Fruit fly (Drosophila melanogaster) whole organism, embryonic: ENCODE measurements around the gene CG2614.

Source experiments
- Ada2b ChIP-seq: fragments of 200-800 bp; sonication (Bioruptor generic); IDR thresholded peaks from 2 replicates; pipeline ENCODE4 v1.3.6; 2022; ENCODE audit warnings: missing biosample characterization, missing genetic modification characterization
- CG10274 ChIP-seq: fragments of 200-800 bp; sonication (Bioruptor generic); optimal IDR thresholded peaks from 3 replicates; lab custom pipeline; 2017; ENCODE audit warnings: missing biosample characterization, mild to moderate bottlenecking, missing genetic modification characterization
- CG10565 ChIP-seq: fragments of 200-800 bp; sonication (Bioruptor generic); optimal IDR thresholded peaks from 3 replicates; lab custom pipeline; 2016; ENCODE audit warnings: missing biosample characterization, mild to moderate bottlenecking, missing genetic modification characterization
- CG10654 ChIP-seq: fragments of 200-800 bp; sonication (Bioruptor generic); optimal IDR thresholded peaks from 2 replicates; lab custom pipeline; 2016; ENCODE audit warnings: missing biosample characterization, missing genetic modification characterization
- CG11695 ChIP-seq: fragments of 200-800 bp; sonication (Bioruptor generic); IDR thresholded peaks from 3 replicates; pipeline ENCODE4 v1.3.6; 2022; ENCODE audit warnings: missing biosample characterization, missing genetic modification characterization
- CG13123 ChIP-seq: fragments of 200-800 bp; sonication (Bioruptor generic); optimal IDR thresholded peaks from 2 replicates; lab custom pipeline; 2016; ENCODE audit warnings: missing biosample characterization, missing genetic modification characterization
- CG13624 ChIP-seq: fragments of 200-800 bp; sonication (Bioruptor generic); optimal IDR thresholded peaks from 2 replicates; lab custom pipeline; 2016; ENCODE audit warnings: missing biosample characterization, missing genetic modification characterization
- CG17385 ChIP-seq: fragments of 200-800 bp; sonication (Bioruptor generic); optimal IDR thresholded peaks from 3 replicates; lab custom pipeline; 2018; ENCODE audit warnings: missing biosample characterization, mild to moderate bottlenecking, missing genetic modification characterization
- CG30020 ChIP-seq: fragments of 200-800 bp; optimal IDR thresholded peaks from 2 replicates; lab custom pipeline; 2019; ENCODE audit warnings: missing biosample characterization, mild to moderate bottlenecking, missing genetic modification characterization, moderate library complexity
- CG31365 ChIP-seq: fragments of 200-800 bp; sonication (Bioruptor generic); optimal IDR thresholded peaks from 2 replicates; lab custom pipeline; 2018; ENCODE audit warnings: missing biosample characterization, mild to moderate bottlenecking, missing genetic modification characterization
- CG31388 ChIP-seq: fragments of 200-800 bp; sonication (Bioruptor generic); optimal IDR thresholded peaks from 2 replicates; lab custom pipeline; 2016; ENCODE audit warnings: missing biosample characterization, missing genetic modification characterization
- CG3163 ChIP-seq: fragments of 200-800 bp; sonication (Bioruptor generic); optimal IDR thresholded peaks from 3 replicates; lab custom pipeline; 2016; ENCODE audit warnings: missing biosample characterization, missing genetic modification characterization
- CG32767 ChIP-seq: fragments of 200-800 bp; sonication (Bioruptor generic); IDR thresholded peaks from 2 replicates; pipeline ENCODE4 v1.3.6; 2022; ENCODE audit warnings: missing biosample characterization, missing genetic modification characterization
- CG34422 ChIP-seq: fragments of 200-800 bp; sonication (Bioruptor generic); IDR thresholded peaks from 3 replicates; pipeline ENCODE4 v1.3.6; 2022; ENCODE audit warnings: missing biosample characterization, missing genetic modification characterization
- CG8290 ChIP-seq, 3 experiments: fragments of 200-800 bp; sonication (Bioruptor generic); optimal IDR thresholded peaks; 2 replicates each; lab custom pipeline; 2016 to 2019; ENCODE audit warnings: missing biosample characterization in 3 of 3, missing genetic modification characterization in 3 of 3, mild to moderate bottlenecking in 2 of 3, moderate library complexity in 1 of 3
- CG9609 ChIP-seq: fragments of 200-800 bp; sonication (Bioruptor generic); optimal IDR thresholded peaks from 3 replicates; lab custom pipeline; 2016; ENCODE audit warnings: missing biosample characterization, missing genetic modification characterization
- CHES-1-like ChIP-seq: fragments of 200-800 bp; sonication (Bioruptor generic); optimal IDR thresholded peaks from 2 replicates; lab custom pipeline; 2016; ENCODE audit warnings: missing biosample characterization, missing genetic modification characterization
- D19B ChIP-seq: fragments of 200-800 bp; sonication (Bioruptor generic); optimal IDR thresholded peaks from 2 replicates; lab custom pipeline; 2017; ENCODE audit warnings: missing biosample characterization, mild to moderate bottlenecking, missing genetic modification characterization
- Dek ChIP-seq: fragments of 200-800 bp; sonication (Bioruptor generic); optimal IDR thresholded peaks from 3 replicates; lab custom pipeline; 2019; ENCODE audit warnings: missing biosample characterization, mild to moderate bottlenecking, missing genetic modification characterization, moderate library complexity
- Dip3 ChIP-seq: fragments of 200-800 bp; sonication (Bioruptor generic); optimal IDR thresholded peaks from 3 replicates; lab custom pipeline; 2016; ENCODE audit warnings: missing biosample characterization, missing genetic modification characterization
- Eip74EF ChIP-seq, 2 experiments: fragments of 200-800 bp in 1 of 2; fragments of >200 bp in 1 of 2; sonication (Bioruptor generic) in 1 of 2; optimal IDR thresholded peaks; 2 replicates each; lab custom pipeline; 2017 to 2019; ENCODE audit warnings: missing biosample characterization in 2 of 2, missing genetic modification characterization in 2 of 2, mild to moderate bottlenecking in 1 of 2, moderate library complexity in 1 of 2
- Fer1 ChIP-seq: fragments of 200-800 bp; sonication (Bioruptor generic); optimal IDR thresholded peaks from 2 replicates; lab custom pipeline; 2017; ENCODE audit warnings: missing biosample characterization, mild to moderate bottlenecking, missing genetic modification characterization
- HmgD ChIP-seq: fragments of 200-800 bp; sonication (Bioruptor generic); optimal IDR thresholded peaks from 3 replicates; lab custom pipeline; 2016; ENCODE audit warnings: missing biosample characterization, missing genetic modification characterization
- Hmx ChIP-seq: fragments of 200-800 bp; sonication (Bioruptor generic); optimal IDR thresholded peaks from 2 replicates; lab custom pipeline; 2016; ENCODE audit warnings: missing biosample characterization, missing genetic modification characterization
- Hr39 ChIP-seq: fragments of >200 bp; optimal IDR thresholded peaks from 2 replicates; lab custom pipeline; 2017
- Mrtf ChIP-seq: fragments of 200-800 bp; sonication (Bioruptor generic); IDR thresholded peaks from 3 replicates; pipeline ENCODE4 v1.3.6; 2022; ENCODE audit warnings: missing biosample characterization, missing genetic modification characterization
- Nf-YC ChIP-seq: fragments of 200-800 bp; optimal IDR thresholded peaks from 3 replicates; lab custom pipeline; 2019; ENCODE audit warnings: missing biosample characterization, mild to moderate bottlenecking, missing genetic modification characterization, moderate library complexity
- Pdp1 ChIP-seq, 2 experiments: fragments of 200-800 bp; sonication (Bioruptor generic); optimal IDR thresholded peaks; 3 replicates each; lab custom pipeline; 2016; ENCODE audit warnings: missing biosample characterization in 2 of 2, missing genetic modification characterization in 2 of 2, mild to moderate bottlenecking in 1 of 2, moderate library complexity in 1 of 2
- TFAM ChIP-seq: fragments of 200-800 bp; sonication (Bioruptor generic); optimal IDR thresholded peaks from 2 replicates; lab custom pipeline; 2017; ENCODE audit warnings: missing biosample characterization, missing genetic modification characterization, inconsistent platforms
- Xbp1 ChIP-seq: fragments of 200-800 bp; sonication (Bioruptor generic); optimal IDR thresholded peaks from 3 replicates; lab custom pipeline; 2016; ENCODE audit warnings: missing biosample characterization, mild to moderate bottlenecking, missing genetic modification characterization
- amos ChIP-seq: fragments of 200-800 bp; sonication (Bioruptor generic); IDR thresholded peaks from 2 replicates; pipeline ENCODE4 v1.3.6; 2022; ENCODE audit warnings: missing biosample characterization, missing genetic modification characterization; ENCODE audit not compliant: partially characterized antibody
- bigmax ChIP-seq: fragments of 200-800 bp; sonication (Bioruptor generic); optimal IDR thresholded peaks from 2 replicates; lab custom pipeline; 2018; ENCODE audit warnings: missing biosample characterization, mild to moderate bottlenecking, missing genetic modification characterization
- btn ChIP-seq: fragments of 200-800 bp; sonication (Bioruptor generic); optimal IDR thresholded peaks from 2 replicates; lab custom pipeline; 2016; ENCODE audit warnings: missing biosample characterization, missing genetic modification characterization
- cg ChIP-seq: fragments of 200-800 bp; sonication (Bioruptor generic); optimal IDR thresholded peaks from 3 replicates; lab custom pipeline; 2019; ENCODE audit warnings: missing biosample characterization, mild to moderate bottlenecking, missing genetic modification characterization, moderate library complexity
- chn ChIP-seq: fragments of 200-800 bp; sonication (Bioruptor generic); optimal IDR thresholded peaks from 2 replicates; lab custom pipeline; 2016; ENCODE audit warnings: missing biosample characterization, missing genetic modification characterization
- croc ChIP-seq: fragments of 200-800 bp; sonication (Bioruptor generic); conservative IDR thresholded peaks from 3 replicates; pipeline ENCODE4 v1.3.6; 2022; ENCODE audit warnings: missing biosample characterization, missing genetic modification characterization
- crol ChIP-seq: fragments of 200-800 bp; sonication (Bioruptor generic); IDR thresholded peaks from 2 replicates; pipeline ENCODE4 v1.3.6; 2022; ENCODE audit warnings: missing biosample characterization, missing genetic modification characterization
- dan ChIP-seq: fragments of 200-800 bp; sonication (Bioruptor generic); IDR thresholded peaks from 2 replicates; pipeline ENCODE4 v1.3.6; 2022; ENCODE audit warnings: missing biosample characterization, missing genetic modification characterization
- fd96Cb ChIP-seq: fragments of 200-800 bp; sonication (Bioruptor generic); optimal IDR thresholded peaks from 2 replicates; lab custom pipeline; 2018; ENCODE audit warnings: missing biosample characterization, mild to moderate bottlenecking, missing genetic modification characterization, moderate library complexity
- gce ChIP-seq: fragments of 200-800 bp; sonication (Bioruptor generic); IDR thresholded peaks from 3 replicates; pipeline ENCODE4 v1.3.6; 2022; ENCODE audit warnings: missing biosample characterization, missing genetic modification characterization
- kay ChIP-seq: fragments of 200-800 bp; sonication (Bioruptor generic); optimal IDR thresholded peaks from 2 replicates; lab custom pipeline; 2016; ENCODE audit warnings: missing biosample characterization, missing genetic modification characterization
- lilli ChIP-seq: fragments of 200-800 bp; sonication (Bioruptor generic); optimal IDR thresholded peaks from 3 replicates; lab custom pipeline; 2016; ENCODE audit warnings: missing biosample characterization, missing genetic modification characterization
- lola ChIP-seq, 3 experiments: fragments of >200 bp in 2 of 3; fragments of 200-800 bp in 1 of 3; sonication (Bioruptor generic) in 1 of 3; optimal IDR thresholded peaks; 2 replicates each; lab custom pipeline; 2017 to 2019; ENCODE audit warnings: missing biosample characterization in 3 of 3, missing genetic modification characterization in 3 of 3, mild to moderate bottlenecking in 1 of 3, moderate library complexity in 1 of 3
- mam ChIP-seq: fragments of 200-800 bp; sonication (Bioruptor generic); optimal IDR thresholded peaks from 3 replicates; lab custom pipeline; 2016; ENCODE audit warnings: missing biosample characterization, missing genetic modification characterization
- nom ChIP-seq: fragments of 200-800 bp; sonication (Bioruptor generic); optimal IDR thresholded peaks from 2 replicates; lab custom pipeline; 2017; ENCODE audit warnings: missing biosample characterization, missing genetic modification characterization, mild to moderate bottlenecking, moderate library complexity, missing genetic modification reagents
- peb ChIP-seq: fragments of 200-800 bp; sonication (Bioruptor generic); IDR thresholded peaks from 2 replicates; pipeline ENCODE4 v1.3.6; 2022; ENCODE audit warnings: missing biosample characterization, missing genetic modification characterization
- pum ChIP-seq: fragments of 200-800 bp; sonication (Bioruptor generic); optimal IDR thresholded peaks from 2 replicates; lab custom pipeline; 2016; ENCODE audit warnings: missing biosample characterization, missing genetic modification characterization
- sens-2 ChIP-seq: fragments of 200-800 bp; sonication (Bioruptor generic); IDR thresholded peaks from 2 replicates; pipeline ENCODE4 v1.3.6; 2022; ENCODE audit warnings: missing biosample characterization, missing genetic modification characterization
- twi ChIP-seq: fragments of 200-800 bp; optimal IDR thresholded peaks from 2 replicates; lab custom pipeline; 2019; ENCODE audit warnings: missing biosample characterization, mild to moderate bottlenecking, missing genetic modification characterization, moderate library complexity
- unpg ChIP-seq: fragments of 200-800 bp; sonication (Bioruptor generic); optimal IDR thresholded peaks from 3 replicates; lab custom pipeline; 2018; ENCODE audit warnings: missing biosample characterization, mild to moderate bottlenecking, missing genetic modification characterization, moderate library complexity
- z ChIP-seq: fragments of 200-800 bp; sonication (Bioruptor generic); IDR thresholded peaks from 3 replicates; pipeline ENCODE4 v1.3.6; 2022; ENCODE audit warnings: missing biosample characterization, missing genetic modification characterization

Gene CG2614

DNA sequence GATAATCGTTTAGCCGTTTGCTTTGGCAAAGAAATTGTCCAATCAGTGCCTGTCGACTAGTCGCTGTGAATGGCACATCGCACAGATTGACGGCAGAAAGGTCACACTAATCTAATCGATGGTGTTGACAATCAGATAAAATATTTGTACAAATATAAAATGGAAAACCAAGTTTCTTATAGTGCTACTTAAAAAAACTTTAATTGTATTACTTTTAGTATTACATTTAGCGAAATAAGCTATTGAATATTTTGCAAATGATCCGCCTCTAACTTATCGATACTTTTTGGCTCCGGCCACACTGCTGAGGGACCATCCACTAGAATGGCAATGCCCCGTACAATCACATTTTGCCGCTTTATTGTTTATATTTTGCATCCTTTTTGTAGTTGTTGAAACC, at the start of gene CG2614, which contains the start of gene brun:
Gene CG2614 (plus strand): TSS at position 317 of the 400 bp plus-strand sequence.
Gene brun (minus strand): TSS at position 69 of the 400 bp plus-strand sequence.
- TF ChIP-seq TFAM (GFP tag; lab: Kevin White, UChicago) (no peak), Nf-YC (tag; lab: Kevin White, UChicago) (peak; percentile 87), CG17385 (GFP tag; lab: Kevin White, UChicago) (no peak), Fer1 (GFP tag; lab: Kevin White, UChicago) (no peak), lilli (GFP tag; lab: Kevin White, UChicago) (peak; percentile 86), Dek (no peak), CHES-1-like (peak; percentile 74), gce (no peak), CG11695 (GFP tag; lab: Robert Waterston, UW) (0 out of 3 replicates have a peak, but pooled peaks have one; percentile 46), CG31388 (GFP tag; lab: Kevin White, UChicago) (peak; percentile 9), D19B (GFP tag; lab: Kevin White, UChicago) (no peak), amos (GFP tag; lab: Robert Waterston, UW) (peak; percentile 82), bigmax (no peak), btn (GFP tag; lab: Kevin White, UChicago) (no peak), pum (GFP tag; lab: Kevin White, UChicago) (peak; percentile 76), unpg (GFP tag; lab: Kevin White, UChicago) (no peak), z (GFP tag; lab: Robert Waterston, UW) (no peak), Hr39 (no peak), peb (GFP tag; lab: Robert Waterston, UW) (peak; percentile 26; the same call in 1 of the 2 replicates), crol (GFP tag; lab: Robert Waterston, UW) (peak; percentile 49), CG8290 (GFP tag; optimal IDR thresholded peaks at IDR 0.05; lab: Kevin White, UChicago) (peak; percentile 60), CG8290 (tag; optimal IDR thresholded peaks at IDR 0.05; lab: Kevin White, UChicago) (no peak), cg (no peak), kay (GFP tag; lab: Kevin White, UChicago) (peak; percentile 54), fd96Cb (tag; lab: Kevin White, UChicago) (no peak), Ada2b (GFP tag; lab: Robert Waterston, UW) (peak; percentile 45; the same call in 1 of the 2 replicates), CG34422 (GFP tag; lab: Robert Waterston, UW) (peak; percentile 86; the same call in 2 of the 3 replicates), croc (no peak; the same call in 2 of the 3 replicates), CG31365 (tag; lab: Kevin White, UChicago) (no peak), CG9609 (GFP tag; lab: Kevin White, UChicago) (peak; percentile 63), CG3163 (GFP tag; lab: Kevin White, UChicago) (peak; percentile 24), HmgD (GFP tag; lab: Kevin White, UChicago) (peak; percentile 73), mam (peak; percentile 82), CG13123 (GFP tag; lab: Kevin White, UChicago) (peak; percentile 59), CG32767 (GFP tag; lab: Robert Waterston, UW) (peak; percentile 46; the same call in 1 of the 2 replicates), CG10654 (GFP tag; lab: Kevin White, UChicago) (peak; percentile 53), Eip74EF (GFP tag; optimal IDR thresholded peaks at IDR 0.05; lab: Kevin White, UChicago) (no peak), sens-2 (GFP tag; lab: Robert Waterston, UW) (peak; percentile 89), Xbp1 (GFP tag; lab: Kevin White, UChicago) (peak; percentile 83), dan (GFP tag; lab: Robert Waterston, UW) (no peak), CG10565 (GFP tag; lab: Kevin White, UChicago) (no peak), Dip3 (GFP tag; lab: Kevin White, UChicago) (peak; percentile 79), CG30020 (tag; lab: Kevin White, UChicago) (peak; percentile 61), lola (GFP tag; optimal IDR thresholded peaks at IDR 0.05; lab: Kevin White, UChicago) (peak in 1 of 3 experiments; percentile 70), Mrtf (GFP tag; lab: Robert Waterston, UW) (no peak), twi (tag; lab: Kevin White, UChicago) (no peak), Pdp1 (GFP tag; optimal IDR thresholded peaks at IDR 0.05; lab: Kevin White, UChicago) (peak in 1 of 2 experiments; percentile 81), Hmx (GFP tag; lab: Kevin White, UChicago) (no peak), nom (GFP tag; lab: Kevin White, UChicago) (no peak), chn (peak; percentile 84), CG13624 (peak; percentile 69), CG10274 (no peak)
